Worm (Caenorhabditis elegans) whole organism, early embryonic: ENCODE measurements around the gene rnp-4.

ENCODE experiments used
- B0310.2 ChIP-seq: sonication (generic microtip); optimal IDR thresholded peaks from 2 replicates; lab custom pipeline; 2016; ENCODE audit warnings: mild to moderate bottlenecking, missing genetic modification characterization, missing compliant biosample characterization
- F13C5.2 ChIP-seq: sonication (generic microtip); optimal IDR thresholded peaks from 2 replicates; lab custom pipeline; 2017; ENCODE audit warnings: mild to moderate bottlenecking, missing genetic modification characterization, inconsistent platforms, missing compliant biosample characterization
- aly-1 ChIP-seq: sonication (generic microtip); optimal IDR thresholded peaks from 2 replicates; lab custom pipeline; 2016; ENCODE audit warnings: missing genetic modification characterization, missing compliant biosample characterization
- ama-1 ChIP-seq: fragments of 150-350 bp; optimal IDR thresholded peaks from 2 replicates; lab custom pipeline; 2014
- ceh-13 ChIP-seq: fragments of 200-800 bp; sonication (Bioruptor generic); optimal IDR thresholded peaks from 2 replicates; lab custom pipeline; 2018; ENCODE audit warnings: mild to moderate bottlenecking, missing genetic modification characterization, missing compliant biosample characterization
- flt-1 ChIP-seq: fragments of 200-800 bp; sonication (Bioruptor generic); IDR thresholded peaks from 2 replicates; pipeline ENCODE4 v1.3.6; 2022; ENCODE audit warnings: missing genetic modification characterization, missing compliant biosample characterization
- hmbx-1 ChIP-seq: sonication (generic microtip); optimal IDR thresholded peaks from 2 replicates; lab custom pipeline; 2016; ENCODE audit warnings: mild to moderate bottlenecking, missing genetic modification characterization, missing compliant biosample characterization
- pes-1 ChIP-seq: fragments of 200-800 bp; sonication (Bioruptor generic); IDR thresholded peaks from 2 replicates; pipeline ENCODE4 v1.3.6; 2022; ENCODE audit warnings: missing genetic modification reagents, missing genetic modification characterization, missing compliant biosample characterization
- scrt-1 ChIP-seq: fragments of 200-800 bp; sonication (Bioruptor generic); IDR thresholded peaks from 2 replicates; pipeline ENCODE4 v1.3.6; 2022; ENCODE audit warnings: missing genetic modification characterization, missing compliant biosample characterization
- tbx-11 ChIP-seq: fragments of 200-800 bp; sonication (Bioruptor generic); IDR thresholded peaks from 2 replicates; pipeline ENCODE4 v1.3.6; 2022; ENCODE audit warnings: missing genetic modification characterization, missing compliant biosample characterization
- tra-4 ChIP-seq: sonication (generic microtip); optimal IDR thresholded peaks from 2 replicates; lab custom pipeline; 2017; ENCODE audit warnings: missing genetic modification characterization, missing compliant biosample characterization

DNA sequence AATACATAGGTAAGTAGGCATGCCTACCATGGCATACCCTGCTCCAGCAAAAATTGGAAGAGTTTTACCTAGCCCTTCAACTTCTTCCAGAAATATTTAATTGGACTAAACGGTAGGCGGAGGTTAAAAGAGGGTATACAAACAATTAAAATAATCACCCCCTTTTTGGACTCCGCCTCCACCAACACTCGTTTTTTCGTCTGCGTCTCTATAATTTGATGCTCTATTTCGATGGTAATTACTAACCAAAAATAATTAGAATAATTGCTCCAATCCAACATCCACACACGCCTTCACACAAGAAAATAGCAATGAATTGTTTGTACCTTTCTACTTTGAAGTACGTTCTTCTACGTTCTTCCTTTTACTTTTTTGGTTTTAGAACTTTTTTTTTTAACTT, 46.7 kb downstream of the rnp-4 start:
- TF ChIP-seq ama-1 (lab: Kevin White, UChicago), result no peak
- TF ChIP-seq aly-1 (tag; lab: Kevin White, UChicago), result no peak
- TF ChIP-seq B0310.2 (tag; lab: Kevin White, UChicago), result no peak
- no peak for TF ChIP-seq tbx-11 (GFP tag; lab: Robert Waterston, UW)
- no peak for TF ChIP-seq flt-1
- TF ChIP-seq ceh-13 (GFP tag; lab: Kevin White, UChicago), result no peak
- TF ChIP-seq pes-1 (GFP tag; lab: Robert Waterston, UW), result no peak
- no peak for TF ChIP-seq tra-4 (tag; lab: Kevin White, UChicago)
- TF ChIP-seq F13C5.2 (tag; lab: Kevin White, UChicago), result no peak
- TF ChIP-seq scrt-1 (GFP tag; lab: Robert Waterston, UW), result no peak
- TF ChIP-seq hmbx-1 (tag; lab: Kevin White, UChicago), result no peak
